Fruit fly (Drosophila melanogaster): ENCODE data around the gene CG31140.

CG31140 gene

dm6 chr3R:24026503-24026902, 63.5 kb downstream of the CG31140 start:
- TF ChIP-seq CTCF (optimal IDR thresholded peaks at IDR 0.05) (no peak), CG8478 (optimal IDR thresholded peaks at IDR 0.05) (no peak)

- TF ChIP-seq CG8478 (optimal IDR thresholded peaks at IDR 0.05) (no peak), CTCF (optimal IDR thresholded peaks at IDR 0.05) (no peak)
Measured at dm6 chr3R:24027222-24027621, 64.2 kb downstream of the CG31140 start.

- peak in 1 of 2 experiments; percentile 40 for TF ChIP-seq CTCF (optimal IDR thresholded peaks at IDR 0.05)
- no peak for TF ChIP-seq CG8478 (optimal IDR thresholded peaks at IDR 0.05)
Measured at dm6 chr3R:24031019-24031824, 68.2 kb downstream of the CG31140 start.

dm6 chr3R:24031825-24032523, 69.0 kb downstream of the CG31140 start, which contains the start of the genes KrT95D and Mettl3:
KrT95D (minus strand) TSS chr3R:24031827.
Mettl3 (plus strand) TSS chr3R:24032157.
- TF ChIP-seq CTCF (optimal IDR thresholded peaks at IDR 0.05), result peak in 1 of 2 experiments; percentile 7
- TF ChIP-seq CG8478 (optimal IDR thresholded peaks at IDR 0.05), result no peak
